Fruit fly (Drosophila melanogaster): Measurements from ENCODE around the gene CG34159.

The CG34159 gene

DNA sequence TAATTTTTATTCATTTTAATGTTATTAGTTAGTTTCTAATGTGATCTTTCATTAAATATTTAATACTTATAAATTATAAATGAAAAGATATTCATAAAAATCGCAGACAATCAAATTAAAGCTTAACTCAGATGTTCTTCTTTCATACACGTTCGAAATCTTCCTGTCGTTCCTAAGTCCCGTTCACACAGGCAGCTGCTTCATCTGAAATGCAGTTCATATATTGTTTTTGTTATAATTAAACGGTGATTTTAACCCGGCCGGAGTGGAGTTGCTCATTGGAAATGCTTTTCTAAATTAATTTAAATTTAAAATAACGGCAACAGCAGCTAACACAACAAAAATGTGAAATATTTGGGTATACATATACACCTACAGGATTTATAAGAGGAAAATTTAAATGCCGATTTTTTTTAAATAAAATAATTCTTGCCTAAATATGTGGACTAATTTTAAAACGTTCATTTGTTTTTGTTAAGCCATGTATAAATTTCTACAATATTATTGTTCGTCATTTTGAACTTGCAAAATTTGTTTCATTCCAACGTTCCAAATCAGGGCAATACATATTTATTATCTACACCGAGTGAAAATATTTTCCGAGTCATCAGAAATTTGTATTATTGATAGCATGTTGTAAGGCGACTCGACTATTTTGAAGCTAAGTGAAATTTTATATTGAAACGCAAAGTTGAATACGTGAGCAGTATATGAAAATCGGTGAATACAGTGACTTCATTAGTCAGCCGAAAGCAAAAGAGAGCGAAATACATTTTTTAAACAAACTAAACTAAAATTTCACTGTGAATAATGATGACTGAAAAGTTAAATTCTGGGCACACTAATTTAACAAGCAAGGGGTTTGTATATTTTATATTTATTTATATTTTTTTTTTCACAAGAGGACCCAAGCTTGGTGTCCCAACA lies 34.9 kb upstream of the CG34159 start, which contains the start of gene me31B:
TSS of gene me31B (plus strand) at position 616 of the 927 bp plus-strand sequence.
- peak; percentile 88 for TF ChIP-seq ssp (GFP tag; IDR thresholded peaks at IDR 0.05)
- peak; percentile 97 for TF ChIP-seq CG11398 (GFP tag; optimal IDR thresholded peaks at IDR 0.05)
- peak; percentile 40 for TF ChIP-seq pzg (GFP tag; optimal IDR thresholded peaks at IDR 0.05)
- no peak for TF ChIP-seq tll (GFP tag; optimal IDR thresholded peaks at IDR 0.05)
- TF ChIP-seq CG1024 (GFP tag; IDR thresholded peaks at IDR 0.05): peak; percentile 93
- TF ChIP-seq MBD-R2 (GFP tag; IDR thresholded peaks at IDR 0.05): 0 out of 2 replicates have a peak, but pooled peaks have one; percentile 12
- TF ChIP-seq Sry-δ (GFP tag; optimal IDR thresholded peaks at IDR 0.05): peak; percentile 1
- peak; percentile 90 for TF ChIP-seq pfk (GFP tag; optimal IDR thresholded peaks at IDR 0.05)
- TF ChIP-seq phol (tag; optimal IDR thresholded peaks at IDR 0.05): peak; percentile 60
- TF ChIP-seq Lhr (GFP tag; optimal IDR thresholded peaks at IDR 0.05): peak; percentile 7
- peak; percentile 27 for TF ChIP-seq Med (GFP tag)
- TF ChIP-seq CG1233 (GFP tag; optimal IDR thresholded peaks at IDR 0.05): peak; percentile 17
- peak; percentile 40 for TF ChIP-seq gfzf (GFP tag; optimal IDR thresholded peaks at IDR 0.05)
- no peak for TF ChIP-seq sna (GFP tag; IDR thresholded peaks at IDR 0.05; ENCODE audit: partially characterized antibody)
- TF ChIP-seq CG4617 (GFP tag; optimal IDR thresholded peaks at IDR 0.05; ENCODE audit: borderline replicate concordance): peak; percentile 73
- TF ChIP-seq vvl (GFP tag; IDR thresholded peaks at IDR 0.05): no peak
- TF ChIP-seq CG14710 (tag; optimal IDR thresholded peaks at IDR 0.05): peak; percentile 33
- TF ChIP-seq lov (optimal IDR thresholded peaks at IDR 0.05): no peak
- TF ChIP-seq lov (GFP tag; IDR thresholded peaks at IDR 0.05): no peak
- TF ChIP-seq CG8359 (GFP tag; optimal IDR thresholded peaks at IDR 0.05; ENCODE audit: borderline replicate concordance): peak; percentile 3
- peak; percentile 14 for TF ChIP-seq twi (tag; optimal IDR thresholded peaks at IDR 0.05)
- peak in 1 of 2 experiments; percentile 15 for TF ChIP-seq Pdp1 (GFP tag; optimal IDR thresholded peaks at IDR 0.05)
- peak; percentile 15 for TF ChIP-seq sd (tag; optimal IDR thresholded peaks at IDR 0.05)
- TF ChIP-seq MESR4 (GFP tag; optimal IDR thresholded peaks at IDR 0.05): peak; percentile 74
- TF ChIP-seq CG30020 (tag; optimal IDR thresholded peaks at IDR 0.05): peak; percentile 100
- TF ChIP-seq CG8290 (GFP tag; optimal IDR thresholded peaks at IDR 0.05): no peak
- peak in 1 of 2 experiments; percentile 41 for TF ChIP-seq CG8290 (tag; optimal IDR thresholded peaks at IDR 0.05)
- TF ChIP-seq Ssrp (tag; optimal IDR thresholded peaks at IDR 0.05): peak; percentile 36
- peak; percentile 9 for TF ChIP-seq sens (GFP tag)
- no peak for TF ChIP-seq amos (GFP tag; IDR thresholded peaks at IDR 0.05; ENCODE audit: partially characterized antibody)
- peak; percentile 15 for TF ChIP-seq CG18262 (tag; optimal IDR thresholded peaks at IDR 0.05)
- TF ChIP-seq CG17912 (GFP tag; optimal IDR thresholded peaks at IDR 0.05): peak; percentile 6
- TF ChIP-seq row (GFP tag; IDR thresholded peaks at IDR 0.05): peak; percentile 75; the same call in 2 of the 3 replicates
- peak; percentile 27 for TF ChIP-seq BEAF-32 (GFP tag; optimal IDR thresholded peaks at IDR 0.05)
- peak; percentile 25 for TF ChIP-seq Sox100B (GFP tag; optimal IDR thresholded peaks at IDR 0.05)
- TF ChIP-seq B-H2 (GFP tag; optimal IDR thresholded peaks at IDR 0.05): no peak
- TF ChIP-seq CG6765 (GFP tag; optimal IDR thresholded peaks at IDR 0.05): no peak
- peak; percentile 70; the same call in 1 of the 3 replicates for TF ChIP-seq CG17361 (GFP tag; IDR thresholded peaks at IDR 0.05)
- no peak for TF ChIP-seq toy (GFP tag; IDR thresholded peaks at IDR 0.05)
- TF ChIP-seq gt (GFP tag; IDR thresholded peaks at IDR 0.05): no peak
- TF ChIP-seq nmo (GFP tag; optimal IDR thresholded peaks at IDR 0.05): peak; percentile 61
- peak; percentile 96 for TF ChIP-seq CG17802 (tag; optimal IDR thresholded peaks at IDR 0.05)
- no peak for TF ChIP-seq ftz-f1 (GFP tag; optimal IDR thresholded peaks at IDR 0.05)
- TF ChIP-seq CG12942 (GFP tag; optimal IDR thresholded peaks at IDR 0.05): peak; percentile 38
- peak; percentile 12 for TF ChIP-seq YL-1 (GFP tag; optimal IDR thresholded peaks at IDR 0.05)
- no peak for TF ChIP-seq CG16779 (GFP tag; IDR thresholded peaks at IDR 0.05)
- TF ChIP-seq kay (GFP tag; optimal IDR thresholded peaks at IDR 0.05): no peak
- peak; percentile 14 for TF ChIP-seq dmrt11E (tag; optimal IDR thresholded peaks at IDR 0.05)

All from whole organism, embryonic.